Fruit fly (Drosophila melanogaster) whole organism, embryonic: ENCODE data around the gene ast.

Source experiments
- Abd-B ChIP-seq: fragments of 200-800 bp; sonication (Bioruptor generic); optimal IDR thresholded peaks from 2 replicates; lab custom pipeline; 2018; ENCODE audit warnings: missing biosample characterization, mild to moderate bottlenecking, missing genetic modification characterization, moderate library complexity
- Asciz ChIP-seq: fragments of 200-800 bp; sonication (Bioruptor generic); optimal IDR thresholded peaks from 2 replicates; lab custom pipeline; 2017; ENCODE audit warnings: missing biosample characterization, mild to moderate bottlenecking, missing genetic modification characterization, missing genetic modification reagents
- Atf6 ChIP-seq: fragments of 200-800 bp; sonication (Bioruptor generic); IDR thresholded peaks from 2 replicates; pipeline ENCODE4 v1.3.6; 2022; ENCODE audit warnings: missing biosample characterization, missing genetic modification characterization
- B-H2 ChIP-seq: fragments of 200-800 bp; sonication (Bioruptor generic); optimal IDR thresholded peaks from 2 replicates; lab custom pipeline; 2018; ENCODE audit warnings: missing biosample characterization, mild to moderate bottlenecking, missing genetic modification characterization
- CG1024 ChIP-seq: fragments of 200-800 bp; sonication (Bioruptor generic); IDR thresholded peaks from 2 replicates; pipeline ENCODE4 v1.3.6; 2022; ENCODE audit warnings: missing biosample characterization, missing genetic modification characterization
- CG10366 ChIP-seq: fragments of 200-800 bp; sonication (Bioruptor generic); IDR thresholded peaks from 2 replicates; pipeline ENCODE4 v1.3.6; 2022; ENCODE audit warnings: missing biosample characterization, missing genetic modification characterization
- CG10462 ChIP-seq: fragments of 200-800 bp; sonication (Bioruptor generic); optimal IDR thresholded peaks from 2 replicates; lab custom pipeline; 2016; ENCODE audit warnings: missing biosample characterization, missing genetic modification characterization
- CG12942 ChIP-seq: fragments of 200-800 bp; sonication (Bioruptor generic); optimal IDR thresholded peaks from 3 replicates; lab custom pipeline; 2016; ENCODE audit warnings: missing biosample characterization, missing genetic modification characterization
- CG14014 ChIP-seq: fragments of 200-800 bp; sonication (Bioruptor generic); IDR thresholded peaks from 2 replicates; pipeline ENCODE4 v1.3.6; 2022; ENCODE audit warnings: missing biosample characterization, missing genetic modification characterization
- CG14050 ChIP-seq: fragments of 200-800 bp; sonication (Bioruptor generic); IDR thresholded peaks from 3 replicates; pipeline ENCODE4 v1.3.6; 2022; ENCODE audit warnings: missing biosample characterization, missing genetic modification characterization
- CG1529 ChIP-seq: fragments of 200-800 bp; sonication (Bioruptor generic); optimal IDR thresholded peaks from 3 replicates; lab custom pipeline; 2018; ENCODE audit warnings: missing biosample characterization, missing genetic modification characterization
- CG1603 ChIP-seq: fragments of 200-800 bp; sonication (Bioruptor generic); optimal IDR thresholded peaks from 2 replicates; lab custom pipeline; 2019; ENCODE audit warnings: missing biosample characterization, mild to moderate bottlenecking, missing genetic modification characterization, moderate library complexity
- CG17361 ChIP-seq: fragments of 200-800 bp; sonication (Bioruptor generic); IDR thresholded peaks from 3 replicates; pipeline ENCODE4 v1.3.6; 2022; ENCODE audit warnings: missing biosample characterization, missing genetic modification characterization
- CG17912 ChIP-seq: fragments of 200-800 bp; sonication (Bioruptor generic); optimal IDR thresholded peaks from 2 replicates; lab custom pipeline; 2018; ENCODE audit warnings: missing biosample characterization, mild to moderate bottlenecking, missing genetic modification characterization
- CG18599 ChIP-seq: fragments of 200-800 bp; sonication (Bioruptor generic); optimal IDR thresholded peaks from 3 replicates; lab custom pipeline; 2017; ENCODE audit warnings: missing biosample characterization, missing genetic modification characterization, mild to moderate bottlenecking, moderate library complexity, missing genetic modification reagents
- CG32772 ChIP-seq: fragments of 200-800 bp; sonication (Bioruptor generic); IDR thresholded peaks from 2 replicates; pipeline ENCODE4 v1.3.6; 2022; ENCODE audit warnings: missing biosample characterization, missing genetic modification characterization
- CG34422 ChIP-seq: fragments of 200-800 bp; sonication (Bioruptor generic); IDR thresholded peaks from 3 replicates; pipeline ENCODE4 v1.3.6; 2022; ENCODE audit warnings: missing biosample characterization, missing genetic modification characterization
- CG4424 ChIP-seq: fragments of 200-800 bp; sonication (Bioruptor generic); optimal IDR thresholded peaks from 3 replicates; lab custom pipeline; 2016; ENCODE audit warnings: missing biosample characterization, missing genetic modification characterization
- CG9727 ChIP-seq: fragments of 200-800 bp; sonication (Bioruptor generic); optimal IDR thresholded peaks from 3 replicates; lab custom pipeline; 2017; ENCODE audit warnings: missing biosample characterization, mild to moderate bottlenecking, missing genetic modification characterization
- CG9817 ChIP-seq: fragments of 200-800 bp; sonication (Bioruptor generic); optimal IDR thresholded peaks from 2 replicates; lab custom pipeline; 2018; ENCODE audit warnings: missing biosample characterization, mild to moderate bottlenecking, missing genetic modification characterization, moderate library complexity
- Chrac-16 ChIP-seq: fragments of 200-800 bp; sonication (Bioruptor generic); optimal IDR thresholded peaks from 3 replicates; lab custom pipeline; 2016; ENCODE audit warnings: missing biosample characterization, missing genetic modification characterization
- E2f2 ChIP-seq: fragments of 200-800 bp; sonication (Bioruptor generic); IDR thresholded peaks from 2 replicates; pipeline ENCODE4 v1.3.6; 2022; ENCODE audit warnings: missing biosample characterization, missing genetic modification characterization
- H15 ChIP-seq: fragments of 200-800 bp; sonication (Bioruptor generic); IDR thresholded peaks from 3 replicates; pipeline ENCODE4 v1.3.6; 2022; ENCODE audit warnings: missing biosample characterization, missing genetic modification characterization
- Hr51 ChIP-seq, 2 experiments: fragments of 200-800 bp; sonication (Bioruptor generic); optimal IDR thresholded peaks; 2 replicates in 1 of 2; 3 replicates in 1 of 2; lab custom pipeline; 2016 to 2018; ENCODE audit warnings: missing biosample characterization in 2 of 2, missing genetic modification characterization in 2 of 2, mild to moderate bottlenecking in 1 of 2, moderate library complexity in 1 of 2
- Nf-YC ChIP-seq: fragments of 200-800 bp; optimal IDR thresholded peaks from 3 replicates; lab custom pipeline; 2019; ENCODE audit warnings: missing biosample characterization, mild to moderate bottlenecking, missing genetic modification characterization, moderate library complexity
- Oli ChIP-seq: fragments of 200-800 bp; sonication (Bioruptor generic); optimal IDR thresholded peaks from 2 replicates; lab custom pipeline; 2018; ENCODE audit warnings: missing biosample characterization, mild to moderate bottlenecking, missing genetic modification characterization, moderate library complexity
- Side ChIP-seq: fragments of 200-800 bp; sonication (Bioruptor generic); optimal IDR thresholded peaks from 2 replicates; lab custom pipeline; 2016; ENCODE audit warnings: missing biosample characterization, missing genetic modification characterization
- Xrp1 ChIP-seq: fragments of 200-800 bp; sonication (Bioruptor generic); IDR thresholded peaks from 2 replicates; pipeline ENCODE4 v1.3.6; 2022; ENCODE audit warnings: missing biosample characterization, missing genetic modification characterization
- btn ChIP-seq: fragments of 200-800 bp; sonication (Bioruptor generic); optimal IDR thresholded peaks from 2 replicates; lab custom pipeline; 2016; ENCODE audit warnings: missing biosample characterization, missing genetic modification characterization
- chif ChIP-seq, 2 experiments: fragments of 200-800 bp; sonication (Bioruptor generic); optimal IDR thresholded peaks; 3 replicates each; lab custom pipeline; 2016; ENCODE audit warnings: missing biosample characterization in 2 of 2, missing genetic modification characterization in 2 of 2
- danr ChIP-seq: fragments of 200-800 bp; sonication (Bioruptor generic); IDR thresholded peaks from 2 replicates; pipeline ENCODE4 v1.3.6; 2022; ENCODE audit warnings: missing biosample characterization, missing genetic modification characterization
- fd102C ChIP-seq: fragments of 200-800 bp; sonication (Bioruptor generic); optimal IDR thresholded peaks from 2 replicates; lab custom pipeline; 2018; ENCODE audit warnings: missing biosample characterization, mild to moderate bottlenecking, missing genetic modification characterization, moderate library complexity
- fu2 ChIP-seq: fragments of 200-800 bp; sonication (Bioruptor generic); optimal IDR thresholded peaks from 2 replicates; lab custom pipeline; 2016; ENCODE audit warnings: missing biosample characterization, missing genetic modification characterization
- gcm2 ChIP-seq: fragments of 200-800 bp; sonication (Bioruptor generic); optimal IDR thresholded peaks from 2 replicates; lab custom pipeline; 2016; ENCODE audit warnings: missing biosample characterization, missing genetic modification characterization
- gsb-n ChIP-seq: fragments of 200-800 bp; sonication (Bioruptor generic); optimal IDR thresholded peaks from 3 replicates; lab custom pipeline; 2018; ENCODE audit warnings: missing biosample characterization, mild to moderate bottlenecking, missing genetic modification characterization
- ham ChIP-seq: fragments of 200-800 bp; sonication (Bioruptor generic); IDR thresholded peaks from 2 replicates; pipeline ENCODE4 v1.3.6; 2022; ENCODE audit warnings: missing biosample characterization, missing genetic modification characterization
- hbn ChIP-seq: fragments of 200-800 bp; sonication (Bioruptor generic); IDR thresholded peaks from 2 replicates; pipeline ENCODE4 v1.3.6; 2022; ENCODE audit warnings: missing biosample characterization, missing genetic modification characterization; ENCODE audit not compliant: partially characterized antibody
- hth ChIP-seq: fragments of >200 bp; optimal IDR thresholded peaks from 2 replicates; lab custom pipeline; 2017; ENCODE audit warnings: inconsistent platforms
- lmd ChIP-seq: fragments of 200-800 bp; sonication (Bioruptor generic); IDR thresholded peaks from 2 replicates; pipeline ENCODE4 v1.3.6; 2022; ENCODE audit warnings: missing biosample characterization, missing genetic modification characterization
- lov ChIP-seq, 2 experiments: fragments of 200-800 bp in 1 of 2; fragments of >200 bp in 1 of 2; sonication (Bioruptor generic) in 1 of 2; IDR thresholded peaks in 1 of 2; optimal IDR thresholded peaks in 1 of 2; 2 replicates in 1 of 2; 3 replicates in 1 of 2; pipeline versions ENCODE4 v1.3.6 to Lab custom; 2017 to 2022; ENCODE audit warnings: missing biosample characterization in 1 of 2, missing genetic modification characterization in 1 of 2
- luna ChIP-seq: fragments of 200-800 bp; sonication (Bioruptor generic); optimal IDR thresholded peaks from 2 replicates; lab custom pipeline; 2016; ENCODE audit warnings: missing biosample characterization, missing genetic modification characterization
- prd ChIP-seq, 3 experiments: fragments of >200 bp in 2 of 3; fragments of 200-800 bp in 1 of 3; sonication (Bioruptor generic) in 1 of 3; optimal IDR thresholded peaks in 2 of 3; IDR thresholded peaks in 1 of 3; 2 replicates in 2 of 3; 3 replicates in 1 of 3; pipeline versions ENCODE4 v1.3.6 to Lab custom; 2017 to 2022; ENCODE audit warnings: missing biosample characterization in 1 of 3, missing genetic modification characterization in 1 of 3
- ranshi ChIP-seq: fragments of 200-800 bp; sonication (Bioruptor generic); IDR thresholded peaks from 2 replicates; pipeline ENCODE4 v1.3.6; 2022; ENCODE audit warnings: missing biosample characterization, missing genetic modification characterization
- run ChIP-seq: fragments of 200-800 bp; sonication (Bioruptor generic); optimal IDR thresholded peaks from 3 replicates; lab custom pipeline; 2018; ENCODE audit warnings: missing biosample characterization, mild to moderate bottlenecking, missing genetic modification characterization
- seq ChIP-seq: fragments of 200-800 bp; sonication (Bioruptor generic); IDR thresholded peaks from 2 replicates; pipeline ENCODE4 v1.3.6; 2022; ENCODE audit warnings: missing biosample characterization, missing genetic modification characterization
- slou ChIP-seq: fragments of 200-800 bp; sonication (Bioruptor generic); optimal IDR thresholded peaks from 3 replicates; lab custom pipeline; 2016; ENCODE audit warnings: missing biosample characterization, missing genetic modification characterization
- sqz ChIP-seq: fragments of 200-800 bp; sonication (Bioruptor generic); optimal IDR thresholded peaks from 3 replicates; lab custom pipeline; 2018; ENCODE audit warnings: missing biosample characterization, mild to moderate bottlenecking, missing genetic modification characterization
- ttk ChIP-seq: fragments of 200-800 bp; sonication (Bioruptor generic); IDR thresholded peaks from 2 replicates; pipeline ENCODE4 v2.1.2; 2022; ENCODE audit warnings: missing biosample characterization, missing genetic modification characterization
- vvl ChIP-seq: fragments of 200-800 bp; sonication (Bioruptor generic); IDR thresholded peaks from 2 replicates; pipeline ENCODE4 v1.3.6; 2022; ENCODE audit warnings: missing biosample characterization, missing genetic modification characterization
- zf30C ChIP-seq: fragments of 200-800 bp; sonication (Bioruptor generic); optimal IDR thresholded peaks from 3 replicates; lab custom pipeline; 2018; ENCODE audit warnings: missing biosample characterization, mild to moderate bottlenecking, missing genetic modification characterization

ast gene

DNA sequence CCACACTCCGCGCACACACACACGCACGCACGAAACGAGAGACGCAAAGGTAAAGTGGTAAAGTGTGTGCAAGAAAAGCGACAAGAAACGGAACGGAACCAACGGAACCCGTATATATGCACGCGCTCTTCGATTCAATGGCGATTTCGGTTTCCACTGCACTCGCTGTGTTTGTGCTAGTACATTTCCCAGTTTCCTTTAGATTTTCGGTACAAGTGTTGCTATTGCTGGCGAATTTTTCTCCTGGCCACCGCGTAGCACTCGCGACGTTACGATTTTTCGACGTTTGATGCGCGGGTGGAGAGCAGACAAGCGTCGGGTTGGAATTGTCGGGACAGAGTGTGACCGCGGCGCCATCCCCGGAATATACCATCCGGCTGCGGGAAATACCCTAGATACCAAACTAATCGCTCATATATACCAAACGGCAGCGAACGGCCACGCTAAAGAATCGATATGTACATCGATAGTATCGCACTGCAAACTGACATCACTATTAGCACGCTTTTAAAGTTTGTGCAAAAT is at the start of gene ast, which contains the start of gene S (continued):
- TF ChIP-seq Oli (no peak), CG10366 (GFP tag; lab: Robert Waterston, UW) (no peak), CG17912 (peak; percentile 20), slou (GFP tag; lab: Kevin White, UChicago) (no peak), CG32772 (GFP tag; lab: Robert Waterston, UW) (no peak), CG14050 (GFP tag; lab: Robert Waterston, UW) (no peak), Chrac-16 (GFP tag; lab: Kevin White, UChicago) (no peak), hbn (GFP tag; lab: Robert Waterston, UW) (peak; percentile 97), Side (peak; percentile 22), prd (optimal IDR thresholded peaks at IDR 0.05; lab: Kevin White, UChicago) (no peak), prd (GFP tag; IDR thresholded peaks at IDR 0.05; lab: Robert Waterston, UW) (no peak), CG4424 (GFP tag; lab: Kevin White, UChicago) (no peak), lmd (GFP tag; lab: Robert Waterston, UW) (no peak), lov (optimal IDR thresholded peaks at IDR 0.05; lab: Kevin White, UChicago) (no peak), lov (GFP tag; IDR thresholded peaks at IDR 0.05; lab: Robert Waterston, UW) (no peak), CG1529 (no peak), CG18599 (no peak), Nf-YC (tag; lab: Kevin White, UChicago) (peak; percentile 41), fd102C (no peak), H15 (GFP tag; lab: Robert Waterston, UW) (no peak), Abd-B (no peak), fu2 (GFP tag; lab: Kevin White, UChicago) (no peak), gsb-n (tag; lab: Kevin White, UChicago) (no peak), Hr51 (GFP tag; optimal IDR thresholded peaks at IDR 0.05; lab: Kevin White, UChicago) (peak; percentile 53 to 76), CG9727 (GFP tag; lab: Kevin White, UChicago) (no peak), seq (no peak), Asciz (GFP tag; lab: Kevin White, UChicago) (no peak), Xrp1 (GFP tag; lab: Robert Waterston, UW) (peak; percentile 14; the same call in 1 of the 2 replicates), chif (GFP tag; optimal IDR thresholded peaks at IDR 0.05; lab: Kevin White, UChicago) (peak in 1 of 2 experiments; percentile 10), gcm2 (GFP tag; lab: Kevin White, UChicago) (no peak), CG10462 (GFP tag; lab: Kevin White, UChicago) (no peak), CG14014 (GFP tag; lab: Robert Waterston, UW) (0 out of 2 replicates have a peak, but pooled peaks have one; percentile 26), CG17361 (GFP tag; lab: Robert Waterston, UW) (peak; percentile 29; the same call in 2 of the 3 replicates), CG1024 (GFP tag; lab: Robert Waterston, UW) (no peak), zf30C (GFP tag; lab: Kevin White, UChicago) (no peak), vvl (GFP tag; lab: Robert Waterston, UW) (peak; percentile 59), run (tag; lab: Kevin White, UChicago) (no peak), hth (lab: Kevin White, UChicago) (no peak), CG1603 (tag; lab: Kevin White, UChicago) (peak; percentile 86), btn (GFP tag; lab: Kevin White, UChicago) (no peak), luna (GFP tag; lab: Kevin White, UChicago) (no peak), ranshi (GFP tag; lab: Robert Waterston, UW) (peak; percentile 37; the same call in 1 of the 2 replicates), CG12942 (GFP tag; lab: Kevin White, UChicago) (no peak), B-H2 (no peak), danr (GFP tag; lab: Robert Waterston, UW) (no peak), ham (GFP tag; lab: Robert Waterston, UW) (no peak), CG9817 (tag; lab: Kevin White, UChicago) (peak; percentile 18), sqz (GFP tag; lab: Kevin White, UChicago) (no peak), CG34422 (GFP tag; lab: Robert Waterston, UW) (peak; percentile 66; the same call in 1 of the 3 replicates), ttk (GFP tag; lab: Robert Waterston, UW) (no peak), E2f2 (GFP tag; lab: Robert Waterston, UW) (peak; percentile 73), Atf6 (GFP tag; lab: Robert Waterston, UW) (peak; percentile 37; the same call in 1 of the 2 replicates)
